Worm (Caenorhabditis elegans) whole organism, young adult: ENCODE results near the gene Y24F12A.1.

Experiments
- B0019.2 ChIP-seq: fragments of 200-800 bp; sonication (Bioruptor generic); conservative IDR thresholded peaks from 2 replicates; pipeline ENCODE4 v1.3.6; 2022; ENCODE audit warnings: missing genetic modification reagents, missing genetic modification characterization, missing compliant biosample characterization
- C17E4.6 ChIP-seq: fragments of 200-800 bp; sonication (Bioruptor generic); IDR thresholded peaks from 2 replicates; pipeline ENCODE4 v1.3.6; 2022; ENCODE audit warnings: missing genetic modification reagents, missing genetic modification characterization, missing compliant biosample characterization
- D2030.7 ChIP-seq: fragments of 200-800 bp; sonication (Bioruptor generic); IDR thresholded peaks from 2 replicates; pipeline ENCODE4 v1.3.6; 2022; ENCODE audit warnings: missing genetic modification reagents, missing genetic modification characterization, missing compliant biosample characterization
- F22D6.2 ChIP-seq: sonication (generic microtip); optimal IDR thresholded peaks from 2 replicates; lab custom pipeline; 2016; ENCODE audit warnings: mild to moderate bottlenecking, missing genetic modification characterization, missing compliant biosample characterization
- F55B11.4 ChIP-seq: sonication (generic microtip); optimal IDR thresholded peaks from 2 replicates; lab custom pipeline; 2016; ENCODE audit warnings: missing compliant biosample characterization, missing genetic modification characterization, borderline replicate concordance; ENCODE audit not compliant: insufficient read depth
- T07F8.4 ChIP-seq: sonication (generic microtip); optimal IDR thresholded peaks from 2 replicates; lab custom pipeline; 2016; ENCODE audit warnings: mild to moderate bottlenecking, missing genetic modification characterization, moderate library complexity, missing compliant biosample characterization
- T26A5.8 ChIP-seq: sonication (generic microtip); optimal IDR thresholded peaks from 2 replicates; lab custom pipeline; 2016; ENCODE audit warnings: missing genetic modification characterization, missing compliant biosample characterization
- Y67H2A.10 ChIP-seq: fragments of 200-800 bp; sonication (Bioruptor generic); conservative IDR thresholded peaks from 2 replicates; pipeline ENCODE4 v1.3.6; 2022; ENCODE audit warnings: missing genetic modification reagents, missing genetic modification characterization, missing compliant biosample characterization
- akir-1 ChIP-seq: fragments of 200-800 bp; sonication (Bioruptor generic); optimal IDR thresholded peaks from 2 replicates; lab custom pipeline; 2018; ENCODE audit warnings: mild to moderate bottlenecking, missing genetic modification characterization, moderate library complexity, missing compliant biosample characterization
- ama-1 ChIP-seq, 3 experiments: fragments of 150-350 bp in 1 of 3; sonication (generic microtip) in 2 of 3; optimal IDR thresholded peaks; 2 replicates each; lab custom pipeline; 2014 to 2018; ENCODE audit warnings: missing biosample characterization in 2 of 3, missing genetic modification characterization in 2 of 3, missing genetic modification reagents in 2 of 3
- aptf-3 ChIP-seq: fragments of 200-800 bp; sonication (Bioruptor generic); IDR thresholded peaks from 2 replicates; pipeline ENCODE4 v1.3.6; 2022; ENCODE audit warnings: missing genetic modification characterization, missing compliant biosample characterization
- atf-7 ChIP-seq: sonication (generic microtip); optimal IDR thresholded peaks from 2 replicates; lab custom pipeline; 2017; ENCODE audit warnings: mild to moderate bottlenecking, missing genetic modification characterization, missing compliant biosample characterization
- athp-1 ChIP-seq: sonication (generic microtip); optimal IDR thresholded peaks from 2 replicates; lab custom pipeline; 2017; ENCODE audit warnings: mild to moderate bottlenecking, missing genetic modification characterization, missing compliant biosample characterization
- attf-6 ChIP-seq: fragments of 200-800 bp; sonication (Bioruptor generic); IDR thresholded peaks from 2 replicates; pipeline ENCODE4 v1.3.6; 2022; ENCODE audit warnings: missing genetic modification reagents, missing genetic modification characterization, missing compliant biosample characterization
- ccch-3 ChIP-seq: fragments of 200-800 bp; sonication (Bioruptor generic); optimal IDR thresholded peaks from 2 replicates; lab custom pipeline; 2018; ENCODE audit warnings: mild to moderate bottlenecking, missing genetic modification characterization, missing compliant biosample characterization
- cebp-1 ChIP-seq, 2 experiments: fragments of 200-800 bp in 1 of 2; sonication (Bioruptor generic) in 1 of 2; sonication (generic microtip) in 1 of 2; IDR thresholded peaks in 1 of 2; optimal IDR thresholded peaks in 1 of 2; 2 replicates each; pipeline versions ENCODE4 v1.3.6 to Lab custom; 2017 to 2022; ENCODE audit warnings: missing compliant biosample characterization in 2 of 2, missing genetic modification characterization in 2 of 2, mild to moderate bottlenecking in 1 of 2, missing genetic modification reagents in 1 of 2, moderate library complexity in 1 of 2
- cebp-2 ChIP-seq: fragments of 200-800 bp; sonication (Bioruptor generic); IDR thresholded peaks from 2 replicates; pipeline ENCODE4 v1.3.6; 2022; ENCODE audit warnings: missing genetic modification characterization, missing compliant biosample characterization
- ceh-27 ChIP-seq: fragments of 200-800 bp; sonication (Bioruptor generic); optimal IDR thresholded peaks from 2 replicates; lab custom pipeline; 2018; ENCODE audit warnings: mild to moderate bottlenecking, missing genetic modification characterization, moderate library complexity, missing compliant biosample characterization
- ceh-79 ChIP-seq: sonication (generic microtip); optimal IDR thresholded peaks from 2 replicates; lab custom pipeline; 2017; ENCODE audit warnings: mild to moderate bottlenecking, missing genetic modification characterization, missing compliant biosample characterization
- die-1 ChIP-seq: sonication (generic microtip); optimal IDR thresholded peaks from 2 replicates; lab custom pipeline; 2016; ENCODE audit warnings: missing genotype, mild to moderate bottlenecking, missing genetic modification characterization, missing compliant biosample characterization
- efl-1 ChIP-seq: fragments of 150-350 bp; optimal IDR thresholded peaks from 2 replicates; lab custom pipeline; 2014; ENCODE audit warnings: missing biosample characterization, missing genetic modification reagents, missing genetic modification characterization
- egrh-3 ChIP-seq: fragments of 200-800 bp; sonication (Bioruptor generic); IDR thresholded peaks from 2 replicates; pipeline ENCODE4 v1.3.6; 2022; ENCODE audit warnings: missing genetic modification reagents, missing genetic modification characterization, missing compliant biosample characterization
- gei-17 ChIP-seq: fragments of 200-800 bp; sonication (Bioruptor generic); optimal IDR thresholded peaks from 2 replicates; lab custom pipeline; 2018; ENCODE audit warnings: mild to moderate bottlenecking, missing genetic modification characterization, missing compliant biosample characterization
- hlh-26 ChIP-seq: fragments of 200-800 bp; sonication (Bioruptor generic); conservative IDR thresholded peaks from 2 replicates; pipeline ENCODE4 v1.3.6; 2022; ENCODE audit warnings: missing genetic modification reagents, missing genetic modification characterization, missing compliant biosample characterization
- hmg-20 ChIP-seq: fragments of 200-800 bp; sonication (Bioruptor generic); IDR thresholded peaks from 2 replicates; pipeline ENCODE4 v1.3.6; 2022; ENCODE audit warnings: missing genetic modification reagents, missing genetic modification characterization, missing compliant biosample characterization
- lsl-1 ChIP-seq: fragments of 200-800 bp; sonication (Bioruptor generic); optimal IDR thresholded peaks from 2 replicates; lab custom pipeline; 2018; ENCODE audit warnings: mild to moderate bottlenecking, missing genetic modification characterization, moderate library complexity, missing compliant biosample characterization
- madf-6 ChIP-seq: fragments of 200-800 bp; sonication (Bioruptor generic); IDR thresholded peaks from 2 replicates; pipeline ENCODE4 v1.3.6; 2022; ENCODE audit warnings: missing genetic modification reagents, missing genetic modification characterization, missing compliant biosample characterization
- mes-4 ChIP-seq: sonication (generic microtip); optimal IDR thresholded peaks from 2 replicates; lab custom pipeline; 2016; ENCODE audit warnings: missing genotype, missing genetic modification characterization, missing compliant biosample characterization
- mxl-1 ChIP-seq: sonication (generic microtip); optimal IDR thresholded peaks from 2 replicates; lab custom pipeline; 2016; ENCODE audit warnings: missing genetic modification characterization, missing compliant biosample characterization
- nfya-2 ChIP-seq: fragments of 200-800 bp; sonication (Bioruptor generic); IDR thresholded peaks from 2 replicates; pipeline ENCODE4 v1.3.6; 2022; ENCODE audit warnings: missing genetic modification reagents, missing genetic modification characterization, missing compliant biosample characterization
- nfyb-1 ChIP-seq: fragments of 200-800 bp; sonication (Bioruptor generic); IDR thresholded peaks from 2 replicates; pipeline ENCODE4 v1.3.6; 2022; ENCODE audit warnings: missing genetic modification reagents, missing genetic modification characterization, missing compliant biosample characterization
- pha-4 ChIP-seq: fragments of 150-350 bp; sonication (generic microtip); optimal IDR thresholded peaks from 2 replicates; lab custom pipeline; 2014; ENCODE audit warnings: missing biosample characterization, missing genetic modification reagents, missing genetic modification characterization
- repo-1 ChIP-seq: sonication (generic microtip); optimal IDR thresholded peaks from 2 replicates; lab custom pipeline; 2017; ENCODE audit warnings: mild to moderate bottlenecking, missing genetic modification characterization, missing compliant biosample characterization
- rpc-1 ChIP-seq, 2 experiments: fragments of 150-350 bp in 1 of 2; sonication (generic microtip) in 1 of 2; optimal IDR thresholded peaks; 2 replicates each; lab custom pipeline; 2014 to 2018; ENCODE audit warnings: missing biosample characterization in 1 of 2, missing genetic modification characterization in 1 of 2, missing genetic modification reagents in 1 of 2, missing genotype in 1 of 2
- sdz-38 ChIP-seq: sonication (generic microtip); optimal IDR thresholded peaks from 2 replicates; lab custom pipeline; 2016; ENCODE audit warnings: missing genotype, missing genetic modification characterization, missing compliant biosample characterization
- sea-2 ChIP-seq: fragments of 200-800 bp; sonication (Bioruptor generic); IDR thresholded peaks from 2 replicates; pipeline ENCODE4 v1.3.6; 2022; ENCODE audit warnings: missing genetic modification characterization, missing compliant biosample characterization
- somi-1 ChIP-seq: fragments of 200-800 bp; sonication (Bioruptor generic); optimal IDR thresholded peaks from 2 replicates; lab custom pipeline; 2018; ENCODE audit warnings: mild to moderate bottlenecking, missing genetic modification characterization, missing compliant biosample characterization
- tbp1 ChIP-seq: fragments of 200-800 bp; sonication (Bioruptor generic); optimal IDR thresholded peaks from 2 replicates; lab custom pipeline; 2018; ENCODE audit warnings: mild to moderate bottlenecking, missing genetic modification characterization, missing compliant biosample characterization
- tbx-9 ChIP-seq: sonication (generic microtip); optimal IDR thresholded peaks from 2 replicates; lab custom pipeline; 2016; ENCODE audit warnings: borderline replicate concordance, missing genetic modification characterization, inconsistent platforms, missing compliant biosample characterization
- tlf-1 ChIP-seq: fragments of 200-800 bp; sonication (Bioruptor generic); optimal IDR thresholded peaks from 2 replicates; lab custom pipeline; 2018; ENCODE audit warnings: mild to moderate bottlenecking, missing genetic modification characterization, missing compliant biosample characterization
- unc-130 ChIP-seq: sonication (generic microtip); optimal IDR thresholded peaks from 2 replicates; lab custom pipeline; 2016; ENCODE audit warnings: missing genetic modification reagents, missing genetic modification characterization, missing compliant biosample characterization
- ztf-22 ChIP-seq: fragments of 200-800 bp; sonication (Bioruptor generic); optimal IDR thresholded peaks from 2 replicates; lab custom pipeline; 2018; ENCODE audit warnings: mild to moderate bottlenecking, missing genetic modification characterization, moderate library complexity, missing compliant biosample characterization
- ztf-25 ChIP-seq: fragments of 200-800 bp; sonication (Bioruptor generic); IDR thresholded peaks from 2 replicates; pipeline ENCODE4 v1.3.6; 2022; ENCODE audit warnings: missing genetic modification reagents, missing genetic modification characterization, missing compliant biosample characterization
- ztf-26 ChIP-seq: sonication (generic microtip); optimal IDR thresholded peaks from 2 replicates; lab custom pipeline; 2017; ENCODE audit warnings: missing genetic modification characterization, missing compliant biosample characterization
- ztf-28 ChIP-seq: fragments of 200-800 bp; sonication (Bioruptor generic); IDR thresholded peaks from 2 replicates; pipeline ENCODE4 v1.3.6; 2022; ENCODE audit warnings: missing genetic modification reagents, missing genetic modification characterization, missing compliant biosample characterization

Y24F12A.1 gene

ce11 chrIV:11599717-11600116, 5.3 kb upstream of the Y24F12A.1 start:
- no peak for TF ChIP-seq nfya-2 (GFP tag; lab: Robert Waterston, UW)
- no peak for TF ChIP-seq sdz-38
- TF ChIP-seq rpc-1 (optimal IDR thresholded peaks at IDR 0.05; lab: Kevin White, UChicago), result no peak
- no peak for TF ChIP-seq rpc-1 (tag; optimal IDR thresholded peaks at IDR 0.05; lab: Kevin White, UChicago)
- TF ChIP-seq lsl-1 (GFP tag; lab: Kevin White, UChicago), result no peak
- TF ChIP-seq hlh-26, result no peak
- no peak for TF ChIP-seq Y67H2A.10
- TF ChIP-seq cebp-1 (GFP tag; IDR thresholded peaks at IDR 0.05; lab: Robert Waterston, UW), result no peak
- TF ChIP-seq cebp-1 (tag; optimal IDR thresholded peaks at IDR 0.05; lab: Kevin White, UChicago), result no peak

- TF ChIP-seq nfya-2 (GFP tag; lab: Robert Waterston, UW) (no peak), die-1 (tag; lab: Kevin White, UChicago) (no peak), ztf-25 (GFP tag; lab: Robert Waterston, UW) (no peak), attf-6 (GFP tag; lab: Robert Waterston, UW) (no peak), sea-2 (no peak), Y67H2A.10 (no peak), cebp-1 (GFP tag; IDR thresholded peaks at IDR 0.05; lab: Robert Waterston, UW) (no peak), cebp-1 (tag; optimal IDR thresholded peaks at IDR 0.05; lab: Kevin White, UChicago) (peak; percentile 57), cebp-2 (GFP tag; lab: Robert Waterston, UW) (no peak), efl-1 (GFP tag; lab: Kevin White, UChicago) (no peak), egrh-3 (GFP tag; lab: Robert Waterston, UW) (0 out of 2 replicates have a peak, but pooled peaks have one; percentile 16), ceh-27 (peak; percentile 32), F55B11.4 (tag; lab: Kevin White, UChicago) (no peak), ztf-26 (tag; lab: Kevin White, UChicago) (no peak), mxl-1 (tag; lab: Kevin White, UChicago) (no peak), tbp1 (peak; percentile 60), akir-1 (GFP tag; lab: Kevin White, UChicago) (no peak), B0019.2 (GFP tag; lab: Robert Waterston, UW) (no peak), D2030.7 (GFP tag; lab: Robert Waterston, UW) (peak; percentile 72), repo-1 (tag; lab: Kevin White, UChicago) (peak; percentile 54), tlf-1 (peak; percentile 35), rpc-1 (optimal IDR thresholded peaks at IDR 0.05; lab: Kevin White, UChicago) (peak; percentile 1), rpc-1 (tag; optimal IDR thresholded peaks at IDR 0.05; lab: Kevin White, UChicago) (peak; percentile 3), C17E4.6 (no peak), pha-4 (tag; lab: Kevin White, UChicago) (peak; percentile 19), T07F8.4 (tag; lab: Kevin White, UChicago) (no peak), aptf-3 (GFP tag; lab: Robert Waterston, UW) (no peak), unc-130 (peak; percentile 54), tbx-9 (tag; lab: Kevin White, UChicago) (no peak), mes-4 (tag; lab: Kevin White, UChicago) (no peak), T26A5.8 (no peak), ztf-28 (no peak), ccch-3 (GFP tag; lab: Kevin White, UChicago) (no peak), atf-7 (tag; lab: Kevin White, UChicago) (no peak), gei-17 (GFP tag; lab: Kevin White, UChicago) (no peak), F22D6.2 (tag; lab: Kevin White, UChicago) (no peak), ztf-22 (no peak), ama-1 (optimal IDR thresholded peaks at IDR 0.05; lab: Kevin White, UChicago) (no peak), ama-1 (GFP tag; optimal IDR thresholded peaks at IDR 0.05; lab: Kevin White, UChicago) (peak; percentile 47 to 51), ceh-79 (tag; lab: Kevin White, UChicago) (no peak), somi-1 (GFP tag; lab: Kevin White, UChicago) (no peak), hmg-20 (GFP tag; lab: Robert Waterston, UW) (0 out of 2 replicates have a peak, but pooled peaks have one; percentile 32), athp-1 (tag; lab: Kevin White, UChicago) (no peak), nfyb-1 (peak; percentile 60; the same call in 1 of the 2 replicates), madf-6 (GFP tag; lab: Robert Waterston, UW) (peak; percentile 72)
Observed at ce11 chrIV:11601721-11602405, 3.2 kb upstream of the Y24F12A.1 start.
